Fruit fly (Drosophila melanogaster): ENCODE measurements around the gene bowl.

bowl gene

DNA sequence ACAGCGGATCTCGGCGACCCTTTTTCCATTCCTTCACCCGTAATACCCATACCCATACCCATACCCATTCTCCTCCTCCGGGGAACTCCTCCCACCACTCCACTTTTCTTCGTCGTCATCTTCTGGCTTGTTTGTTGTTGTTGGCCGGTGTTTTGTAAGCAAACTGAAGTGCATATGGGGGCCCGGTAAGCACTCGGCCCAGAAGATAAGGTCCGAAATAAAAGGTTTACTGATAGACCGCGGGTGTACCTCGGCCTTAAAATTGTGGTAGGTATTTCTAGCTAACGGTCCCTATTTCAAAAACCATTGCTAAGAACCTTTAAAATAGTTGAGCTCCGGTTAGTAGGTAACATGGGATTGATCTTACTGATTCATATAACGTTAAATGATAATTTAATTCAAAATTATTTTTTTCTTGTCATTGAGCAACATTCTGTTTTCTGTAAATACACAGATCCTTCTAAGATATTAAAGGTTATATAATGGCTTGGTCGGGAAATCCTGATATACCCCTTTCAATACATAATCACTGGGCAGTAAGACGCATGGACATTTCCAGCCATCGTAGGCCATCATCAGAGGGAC, 4.4 kb downstream of the bowl start (continued):
- TF ChIP-seq CG10209 (GFP tag; optimal IDR thresholded peaks at IDR 0.05) (peak; percentile 56), CG6813 (GFP tag; optimal IDR thresholded peaks at IDR 0.05) (no peak), insv (GFP tag; optimal IDR thresholded peaks at IDR 0.05) (no peak), B-H2 (GFP tag; optimal IDR thresholded peaks at IDR 0.05) (no peak), NFAT (GFP tag; IDR thresholded peaks at IDR 0.05) (no peak), dan (GFP tag; IDR thresholded peaks at IDR 0.05) (no peak), Optix (GFP tag; IDR thresholded peaks at IDR 0.05) (no peak), CG2889 (GFP tag; IDR thresholded peaks at IDR 0.05) (no peak), klu (GFP tag; IDR thresholded peaks at IDR 0.05) (0 out of 2 replicates have a peak, but pooled peaks have one; percentile 7), slp2 (GFP tag; optimal IDR thresholded peaks at IDR 0.05) (peak; percentile 54), sna (GFP tag; IDR thresholded peaks at IDR 0.05; ENCODE audit: partially characterized antibody) (no peak), Blimp-1 (GFP tag; optimal IDR thresholded peaks at IDR 0.05) (peak; percentile 36), Deaf1 (tag; optimal IDR thresholded peaks at IDR 0.05) (no peak), trh (GFP tag; optimal IDR thresholded peaks at IDR 0.05) (peak; percentile 11), luna (GFP tag; optimal IDR thresholded peaks at IDR 0.05) (no peak), NC2β (GFP tag; optimal IDR thresholded peaks at IDR 0.05) (peak; percentile 25), Atf3 (GFP tag; optimal IDR thresholded peaks at IDR 0.05) (peak; percentile 22), row (GFP tag; IDR thresholded peaks at IDR 0.05) (peak; percentile 83), Rfx (GFP tag; IDR thresholded peaks at IDR 0.05) (no peak), eve (GFP tag; optimal IDR thresholded peaks at IDR 0.05) (peak in 1 of 2 experiments; percentile 72), CG31365 (tag; optimal IDR thresholded peaks at IDR 0.05) (no peak), slou (GFP tag; optimal IDR thresholded peaks at IDR 0.05) (no peak), hkb (optimal IDR thresholded peaks at IDR 0.05) (no peak), hkb (GFP tag; IDR thresholded peaks at IDR 0.05) (0 out of 2 replicates have a peak, but pooled peaks have one; percentile 29), amos (GFP tag; IDR thresholded peaks at IDR 0.05; ENCODE audit: partially characterized antibody) (no peak), grau (tag; optimal IDR thresholded peaks at IDR 0.05) (peak; percentile 29), CG9609 (GFP tag; optimal IDR thresholded peaks at IDR 0.05) (peak; percentile 25), caup (GFP tag; optimal IDR thresholded peaks at IDR 0.05; ENCODE audit: severe bottlenecking) (no peak), D19B (GFP tag; optimal IDR thresholded peaks at IDR 0.05) (peak; percentile 95), CG2202 (tag; optimal IDR thresholded peaks at IDR 0.05) (peak; percentile 2), Tbp (GFP tag; optimal IDR thresholded peaks at IDR 0.05) (no peak), peb (GFP tag; IDR thresholded peaks at IDR 0.05) (no peak), ken (GFP tag; IDR thresholded peaks at IDR 0.05) (peak; percentile 55; the same call in 1 of the 3 replicates), ind (GFP tag; optimal IDR thresholded peaks at IDR 0.05) (peak; percentile 9), CG13287 (GFP tag; IDR thresholded peaks at IDR 0.05; ENCODE audit: partially characterized antibody) (no peak), exex (tag; optimal IDR thresholded peaks at IDR 0.05) (no peak), CG14860 (GFP tag; IDR thresholded peaks at IDR 0.05; ENCODE audit: partially characterized antibody) (no peak), Ets65A (GFP tag) (peak; percentile 71), otp (GFP tag; IDR thresholded peaks at IDR 0.05) (no peak; the same call in 2 of the 3 replicates), CG2875 (GFP tag; optimal IDR thresholded peaks at IDR 0.05) (peak; percentile 36), CG10979 (tag; optimal IDR thresholded peaks at IDR 0.05) (peak; percentile 71), Adf1 (GFP tag; IDR thresholded peaks at IDR 0.05) (no peak), zfh2 (GFP tag; optimal IDR thresholded peaks at IDR 0.05) (no peak), lola (GFP tag; optimal IDR thresholded peaks at IDR 0.05) (peak in 1 of 3 experiments; percentile 67), CG34224 (GFP tag; IDR thresholded peaks at IDR 0.05; ENCODE audit: partially characterized antibody) (no peak), Mrtf (GFP tag; IDR thresholded peaks at IDR 0.05) (no peak), ato (GFP tag; IDR thresholded peaks at IDR 0.05; ENCODE audit: partially characterized antibody) (no peak), CG10462 (GFP tag; optimal IDR thresholded peaks at IDR 0.05) (peak; percentile 38), Meics (GFP tag; optimal IDR thresholded peaks at IDR 0.05) (no peak), HLH54F (GFP tag; optimal IDR thresholded peaks at IDR 0.05) (peak; percentile 7)

Measured in whole organism, embryonic.